Worm (Caenorhabditis elegans) whole organism, L1 larva: ENCODE measurements around the gene cyp-34A5.

Source experiments
- C04F5.9 ChIP-seq: sonication (generic microtip); optimal IDR thresholded peaks from 2 replicates; lab custom pipeline; 2016; ENCODE audit warnings: missing genetic modification characterization, missing compliant biosample characterization
- C34B4.2 ChIP-seq: sonication (generic microtip); optimal IDR thresholded peaks from 2 replicates; lab custom pipeline; 2017; ENCODE audit warnings: mild to moderate bottlenecking, missing genetic modification characterization, missing compliant biosample characterization
- ama-1 ChIP-seq: fragments of 150-350 bp; optimal IDR thresholded peaks from 2 replicates; lab custom pipeline; 2014
- blmp-1 ChIP-seq: fragments of 150-350 bp; optimal IDR thresholded peaks from 2 replicates; lab custom pipeline; 2014; ENCODE audit warnings: missing biosample characterization, missing genetic modification characterization
- ceh-8 ChIP-seq: fragments of 200-800 bp; sonication (Bioruptor generic); optimal IDR thresholded peaks from 2 replicates; lab custom pipeline; 2018; ENCODE audit warnings: mild to moderate bottlenecking, missing genetic modification characterization, moderate library complexity, missing compliant biosample characterization
- dsc-1 ChIP-seq: sonication (generic microtip); optimal IDR thresholded peaks from 2 replicates; lab custom pipeline; 2016; ENCODE audit warnings: mild to moderate bottlenecking, missing genetic modification characterization, missing compliant biosample characterization
- efl-3 ChIP-seq: fragments of 200-800 bp; sonication (Bioruptor generic); optimal IDR thresholded peaks from 2 replicates; lab custom pipeline; 2018; ENCODE audit warnings: mild to moderate bottlenecking, missing genetic modification characterization, missing compliant biosample characterization
- egl-27 ChIP-seq, 2 experiments: fragments of 150-350 bp in 1 of 2; sonication (generic microtip); optimal IDR thresholded peaks; 3 replicates each; lab custom pipeline; 2017 to 2018; ENCODE audit warnings: missing biosample characterization in 2 of 2, missing genetic modification characterization in 2 of 2, missing genetic modification reagents in 2 of 2
- elt-3 ChIP-seq, 6 experiments: fragments of 150-350 bp in 1 of 6; sonication (generic microtip); optimal IDR thresholded peaks; 2 replicates each; lab custom pipeline; 2017 to 2018; ENCODE audit warnings: missing biosample characterization in 6 of 6, missing genetic modification characterization in 6 of 6, inconsistent platforms in 1 of 6
- fkh-4 ChIP-seq: sonication (generic microtip); optimal IDR thresholded peaks from 2 replicates; lab custom pipeline; 2016; ENCODE audit warnings: missing compliant biosample characterization, missing genetic modification characterization, borderline replicate concordance
- irx-1 ChIP-seq: sonication (generic microtip); optimal IDR thresholded peaks from 2 replicates; lab custom pipeline; 2016; ENCODE audit warnings: missing genetic modification characterization, missing compliant biosample characterization
- jun-1 ChIP-seq: fragments of 150-350 bp; optimal IDR thresholded peaks from 2 replicates; lab custom pipeline; 2014; ENCODE audit warnings: missing biosample characterization, missing genetic modification reagents, missing genetic modification characterization
- lin-13 ChIP-seq: fragments of 150-350 bp; optimal IDR thresholded peaks from 2 replicates; lab custom pipeline; 2014; ENCODE audit warnings: missing biosample characterization, missing genetic modification reagents, missing genetic modification characterization
- lin-14 ChIP-seq: fragments of 200-800 bp; sonication (Bioruptor generic); optimal IDR thresholded peaks from 2 replicates; lab custom pipeline; 2018; ENCODE audit warnings: mild to moderate bottlenecking, missing genetic modification characterization, moderate library complexity, missing compliant biosample characterization
- lin-35 ChIP-seq, 2 experiments: fragments of 150-350 bp; optimal IDR thresholded peaks; 2 replicates each; lab custom pipeline; 2014; ENCODE audit warnings: missing biosample characterization in 2 of 2, missing genetic modification characterization in 2 of 2, missing genetic modification reagents in 2 of 2
- lsy-2 ChIP-seq, 2 experiments: fragments of 150-350 bp; optimal IDR thresholded peaks; 2 replicates each; lab custom pipeline; 2014; ENCODE audit warnings: missing biosample characterization in 2 of 2, missing genetic modification characterization in 2 of 2
- mab-9 ChIP-seq: fragments of 200-800 bp; sonication (Bioruptor generic); IDR thresholded peaks from 2 replicates; pipeline ENCODE4 v1.3.6; 2022; ENCODE audit warnings: missing genetic modification reagents, missing genetic modification characterization, missing compliant biosample characterization
- mdl-1 ChIP-seq, 2 experiments: fragments of 150-350 bp; optimal IDR thresholded peaks; 2 replicates each; lab custom pipeline; 2014 to 2017; ENCODE audit warnings: missing biosample characterization in 2 of 2, missing genetic modification characterization in 2 of 2, inconsistent platforms in 1 of 2
- mef-2 ChIP-seq: fragments of 150-350 bp; optimal IDR thresholded peaks from 2 replicates; lab custom pipeline; 2014; ENCODE audit warnings: missing biosample characterization, missing genetic modification characterization
- mep-1 ChIP-seq: fragments of 150-350 bp; optimal IDR thresholded peaks from 2 replicates; lab custom pipeline; 2014; ENCODE audit warnings: missing biosample characterization, missing genetic modification characterization
- nhr-11 ChIP-seq: fragments of 150-350 bp; optimal IDR thresholded peaks from 2 replicates; lab custom pipeline; 2014; ENCODE audit warnings: missing biosample characterization, missing genetic modification characterization
- nhr-19 ChIP-seq: fragments of 200-800 bp; sonication (Bioruptor generic); conservative IDR thresholded peaks from 2 replicates; pipeline ENCODE4 v1.3.6; 2022; ENCODE audit warnings: missing genetic modification characterization, missing compliant biosample characterization
- nhr-20 ChIP-seq: sonication (generic microtip); optimal IDR thresholded peaks from 2 replicates; lab custom pipeline; 2016; ENCODE audit warnings: mild to moderate bottlenecking, missing genetic modification characterization, missing compliant biosample characterization
- nhr-237 ChIP-seq: fragments of 150-350 bp; optimal IDR thresholded peaks from 2 replicates; lab custom pipeline; 2014; ENCODE audit warnings: missing biosample characterization, missing genetic modification characterization
- nhr-47 ChIP-seq: sonication (generic microtip); optimal IDR thresholded peaks from 2 replicates; lab custom pipeline; 2016; ENCODE audit warnings: mild to moderate bottlenecking, missing genetic modification characterization, moderate library complexity, missing compliant biosample characterization
- nhr-71 ChIP-seq: sonication (generic microtip); optimal IDR thresholded peaks from 2 replicates; lab custom pipeline; 2016; ENCODE audit warnings: mild to moderate bottlenecking, missing genetic modification characterization, moderate library complexity, missing compliant biosample characterization
- nhr-76 ChIP-seq: sonication (generic microtip); optimal IDR thresholded peaks from 2 replicates; lab custom pipeline; 2017; ENCODE audit warnings: missing biosample characterization, missing genetic modification characterization
- nhr-84 ChIP-seq: sonication (generic microtip); optimal IDR thresholded peaks from 2 replicates; lab custom pipeline; 2017; ENCODE audit warnings: missing biosample characterization, missing genetic modification characterization
- nhr-85 ChIP-seq: sonication (generic microtip); peaks from one replicate; lab custom pipeline; 2016; ENCODE audit warnings: missing genetic modification characterization, inconsistent platforms, missing compliant biosample characterization
- nhr-90 ChIP-seq: sonication (generic microtip); optimal IDR thresholded peaks from 2 replicates; lab custom pipeline; 2016; ENCODE audit warnings: mild to moderate bottlenecking, missing genetic modification characterization, missing compliant biosample characterization; ENCODE audit not compliant: poor library complexity
- pag-3 ChIP-seq: sonication (generic microtip); optimal IDR thresholded peaks from 2 replicates; lab custom pipeline; 2017; ENCODE audit warnings: missing genetic modification characterization, mild to moderate bottlenecking, missing compliant biosample characterization, antibody characterized with exemption, borderline replicate concordance; ENCODE audit not compliant: insufficient read depth
- rnt-1 ChIP-seq: sonication (generic microtip); optimal IDR thresholded peaks from 2 replicates; lab custom pipeline; 2016; ENCODE audit warnings: mild to moderate bottlenecking, missing genetic modification characterization, moderate library complexity, missing compliant biosample characterization
- skn-1 ChIP-seq: fragments of 150-350 bp; optimal IDR thresholded peaks from 2 replicates; lab custom pipeline; 2014; ENCODE audit warnings: missing biosample characterization, missing genetic modification characterization
- snu-23 ChIP-seq: sonication (generic microtip); optimal IDR thresholded peaks from 2 replicates; lab custom pipeline; 2016; ENCODE audit warnings: missing genetic modification characterization, missing compliant biosample characterization
- sptf-1 ChIP-seq: fragments of 150-350 bp; optimal IDR thresholded peaks from 2 replicates; lab custom pipeline; 2014; ENCODE audit warnings: missing biosample characterization, missing genetic modification characterization
- swsn-7 ChIP-seq: sonication (generic microtip); optimal IDR thresholded peaks from 2 replicates; lab custom pipeline; 2016; ENCODE audit warnings: missing genetic modification characterization, missing compliant biosample characterization
- tbx-2 ChIP-seq: sonication (generic microtip); optimal IDR thresholded peaks from 2 replicates; lab custom pipeline; 2016; ENCODE audit warnings: missing genetic modification characterization, missing compliant biosample characterization
- tlp-1 ChIP-seq: fragments of 150-350 bp; optimal IDR thresholded peaks from 2 replicates; lab custom pipeline; 2014; ENCODE audit warnings: missing biosample characterization, missing genetic modification characterization
- unc-130 ChIP-seq: fragments of 150-350 bp; optimal IDR thresholded peaks from 2 replicates; lab custom pipeline; 2017; ENCODE audit warnings: missing biosample characterization, missing genetic modification characterization, inconsistent platforms
- unc-30 ChIP-seq: sonication (generic microtip); optimal IDR thresholded peaks from 2 replicates; lab custom pipeline; 2017; ENCODE audit warnings: missing biosample characterization, missing genetic modification characterization
- vab-15 ChIP-seq: sonication (generic microtip); optimal IDR thresholded peaks from 2 replicates; lab custom pipeline; 2017; ENCODE audit warnings: missing genotype, mild to moderate bottlenecking, missing genetic modification characterization, missing compliant biosample characterization
- xbp-1 ChIP-seq: sonication (generic microtip); optimal IDR thresholded peaks from 2 replicates; lab custom pipeline; 2016; ENCODE audit warnings: missing genetic modification characterization, missing compliant biosample characterization
- zag-1 ChIP-seq: fragments of 150-350 bp; optimal IDR thresholded peaks from 2 replicates; lab custom pipeline; 2014; ENCODE audit warnings: missing biosample characterization, missing genetic modification characterization
- ztf-11 ChIP-seq, 2 experiments: sonication (generic microtip); optimal IDR thresholded peaks; 2 replicates each; lab custom pipeline; 2016 to 2017; ENCODE audit warnings: missing genetic modification characterization in 2 of 2, missing biosample characterization in 1 of 2, missing compliant biosample characterization in 1 of 2
- ztf-4 ChIP-seq: fragments of 150-350 bp; optimal IDR thresholded peaks from 2 replicates; lab custom pipeline; 2014; ENCODE audit warnings: missing biosample characterization, missing genetic modification characterization

Gene cyp-34A5

DNA sequence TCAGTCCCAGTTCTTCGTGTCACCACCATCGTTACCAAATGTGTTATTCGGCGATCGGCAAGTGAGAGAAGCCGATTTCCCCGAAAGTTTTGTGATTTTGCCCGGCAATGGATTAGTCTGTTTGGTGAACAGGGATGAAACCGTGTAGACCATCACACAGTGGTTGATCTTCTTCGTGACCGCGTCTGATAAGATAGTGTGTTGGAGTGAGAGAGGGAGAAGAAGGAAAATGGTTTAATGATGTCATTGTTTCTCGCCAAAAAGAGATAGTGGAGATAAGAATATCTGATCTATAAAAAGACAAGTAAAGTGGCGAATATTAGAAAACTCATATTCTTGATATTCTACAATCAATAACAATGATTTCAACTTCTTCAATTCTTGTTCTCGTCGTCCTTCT, 22.3 kb upstream of the cyp-34A5 start, which contains the start of gene nlp-31:
Gene nlp-31 (plus strand): TSS at position 237 of the 400 bp plus-strand sequence.
- TF ChIP-seq nhr-237 (tag; lab: Kevin White, UChicago) (peak; percentile 12), nhr-19 (GFP tag; lab: Robert Waterston, UW) (0 out of 2 replicates have a peak, but pooled peaks have one; percentile 29), nhr-76 (tag; lab: Kevin White, UChicago) (no peak), blmp-1 (peak; percentile 89), pag-3 (tag; lab: Kevin White, UChicago) (no peak), ceh-8 (no peak), mef-2 (tag; lab: Kevin White, UChicago) (no peak), C34B4.2 (no peak), ztf-11 (tag; optimal IDR thresholded peaks at IDR 0.05; lab: Kevin White, UChicago) (no peak), vab-15 (tag; lab: Kevin White, UChicago) (no peak), irx-1 (no peak), lin-13 (GFP tag; lab: Kevin White, UChicago) (no peak), lin-14 (GFP tag; lab: Kevin White, UChicago) (peak; percentile 73), nhr-84 (no peak), swsn-7 (tag; lab: Kevin White, UChicago) (no peak), efl-3 (GFP tag; lab: Kevin White, UChicago) (no peak), skn-1 (no peak), lin-35 (GFP tag; optimal IDR thresholded peaks at IDR 0.05; lab: Kevin White, UChicago) (peak in 1 of 2 experiments; percentile 43), rnt-1 (no peak), mab-9 (no peak), nhr-85 (tag; lab: Kevin White, UChicago) (peak; percentile 97), nhr-11 (no peak), elt-3 (tag; optimal IDR thresholded peaks at IDR 0.05; lab: Kevin White, UChicago) (peak; percentile 64 to 97 (median 96)), nhr-47 (tag; lab: Kevin White, UChicago) (no peak), snu-23 (GFP tag; lab: Kevin White, UChicago) (peak; percentile 27), ama-1 (lab: Kevin White, UChicago) (no peak), nhr-90 (tag; lab: Kevin White, UChicago) (peak; percentile 29), unc-130 (tag; lab: Kevin White, UChicago) (no peak), zag-1 (tag; lab: Kevin White, UChicago) (no peak), sptf-1 (tag; lab: Kevin White, UChicago) (no peak), nhr-20 (tag; lab: Kevin White, UChicago) (peak; percentile 88), C04F5.9 (no peak), mdl-1 (tag; optimal IDR thresholded peaks at IDR 0.05; lab: Kevin White, UChicago) (peak in 1 of 2 experiments; percentile 41), jun-1 (tag; lab: Kevin White, UChicago) (peak; percentile 23), dsc-1 (no peak), ztf-4 (tag; lab: Kevin White, UChicago) (peak; percentile 27), unc-30 (tag; lab: Kevin White, UChicago) (no peak), tbx-2 (peak; percentile 27), mep-1 (tag; lab: Kevin White, UChicago) (peak; percentile 10), fkh-4 (tag; lab: Kevin White, UChicago) (no peak), nhr-71 (tag; lab: Kevin White, UChicago) (peak; percentile 80), tlp-1 (tag; lab: Kevin White, UChicago) (no peak), lsy-2 (tag; optimal IDR thresholded peaks at IDR 0.05; lab: Kevin White, UChicago) (peak in 1 of 2 experiments; percentile 21), xbp-1 (no peak), egl-27 (tag; optimal IDR thresholded peaks at IDR 0.05; lab: Kevin White, UChicago) (no peak)
- TF ChIP-seq, all 84 proteins: peak for 17
